Worm (Caenorhabditis elegans) whole organism, L3 larva: Measurements from ENCODE around the gene F09A5.2.
A peak's percentile ranks its signal among the peaks of the same experiment; 100 is the strongest.

Experiments used
- ZK546.5 ChIP-seq: sonication (generic microtip); optimal IDR thresholded peaks from 2 replicates; lab custom pipeline; 2017; ENCODE audit warnings: missing biosample characterization, missing genetic modification characterization
- ceh-82 ChIP-seq: fragments of 150-350 bp; optimal IDR thresholded peaks from 2 replicates; lab custom pipeline; 2014; ENCODE audit warnings: missing biosample characterization, missing genetic modification characterization
- elt-3 ChIP-seq, 3 experiments: fragments of 150-350 bp in 1 of 3; sonication (generic microtip) in 2 of 3; optimal IDR thresholded peaks; 2 replicates in 2 of 3; 4 replicates in 1 of 3; lab custom pipeline; 2014 to 2017; ENCODE audit warnings: missing biosample characterization in 3 of 3, missing genetic modification characterization in 3 of 3
- lin-39 ChIP-seq: fragments of 150-350 bp; optimal IDR thresholded peaks from 2 replicates; lab custom pipeline; 2018; ENCODE audit warnings: missing biosample characterization, missing genetic modification reagents, missing genetic modification characterization
- pha-4 ChIP-seq: fragments of 150-350 bp; optimal IDR thresholded peaks from 2 replicates; lab custom pipeline; 2014; ENCODE audit warnings: missing biosample characterization, missing genetic modification reagents, missing genetic modification characterization
- skn-1 ChIP-seq: fragments of 150-350 bp; optimal IDR thresholded peaks from 2 replicates; lab custom pipeline; 2014; ENCODE audit warnings: missing biosample characterization, missing genetic modification characterization
- ztf-11 ChIP-seq: fragments of 150-350 bp; optimal IDR thresholded peaks from 2 replicates; lab custom pipeline; 2014; ENCODE audit warnings: missing biosample characterization, missing genetic modification characterization

DNA sequence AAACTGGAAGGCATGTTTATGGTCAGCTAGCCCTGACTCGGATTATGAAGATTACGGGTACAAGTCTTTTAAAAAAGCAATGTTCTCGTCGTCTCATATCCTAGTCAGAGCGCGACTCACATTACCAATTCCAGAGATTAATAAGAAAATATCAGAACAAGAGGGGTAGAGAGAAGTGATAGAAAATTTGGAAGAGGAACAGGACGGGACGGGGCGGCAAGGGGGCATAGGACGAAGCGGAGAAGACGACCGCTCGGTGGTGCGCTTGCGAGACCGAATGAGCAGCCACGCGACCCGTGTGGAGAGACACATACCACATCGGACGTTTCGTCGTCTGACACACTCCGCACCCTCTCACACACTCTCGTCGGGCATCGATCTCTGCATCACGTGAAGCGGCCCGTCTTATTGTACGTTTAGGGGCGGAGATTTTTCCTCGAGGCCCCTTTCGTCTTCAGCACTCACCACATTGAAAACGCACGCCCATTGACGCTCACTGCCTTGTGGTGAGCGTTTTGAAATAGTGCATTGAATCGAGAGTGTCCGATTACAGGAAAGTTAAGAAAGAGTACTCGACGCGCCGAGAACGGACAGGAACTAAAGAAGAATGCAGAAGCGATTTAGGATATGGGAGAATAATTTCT lies 10.2 kb downstream of the F09A5.2 start:
- TF ChIP-seq ZK546.5 (tag; lab: Kevin White, UChicago) (no peak), ztf-11 (tag; lab: Kevin White, UChicago) (peak; percentile 19), skn-1 (tag; lab: Kevin White, UChicago) (peak; percentile 77), lin-39 (tag; lab: Kevin White, UChicago) (peak; percentile 93), pha-4 (tag; lab: Kevin White, UChicago) (peak; percentile 96), ceh-82 (tag; lab: Kevin White, UChicago) (peak; percentile 66), elt-3 (tag; optimal IDR thresholded peaks at IDR 0.05; lab: Kevin White, UChicago) (peak in 1 of 3 experiments; percentile 71)
